Worm (Caenorhabditis elegans) whole organism, L1 larva: Measurements from ENCODE around the gene Y49A3A.3.
"Not testable (repeated sequence)": the region's sequence is repeated elsewhere in the genome, so short reads cannot be mapped to it uniquely, and the experiment has no call there.

Source experiments
- C04F5.9 ChIP-seq: sonication (generic microtip); optimal IDR thresholded peaks from 2 replicates; lab custom pipeline; 2016; ENCODE audit warnings: missing genetic modification characterization, missing compliant biosample characterization
- alr-1 ChIP-seq: fragments of 200-800 bp; sonication (Bioruptor generic); optimal IDR thresholded peaks from 2 replicates; lab custom pipeline; 2018; ENCODE audit warnings: borderline replicate concordance, mild to moderate bottlenecking, missing genetic modification characterization, missing compliant biosample characterization
- lir-3 ChIP-seq: sonication (generic microtip); optimal IDR thresholded peaks from 2 replicates; lab custom pipeline; 2016; ENCODE audit warnings: mild to moderate bottlenecking, missing genetic modification characterization, moderate library complexity, missing compliant biosample characterization; ENCODE audit not compliant: poor library complexity
- mep-1 ChIP-seq: fragments of 150-350 bp; optimal IDR thresholded peaks from 2 replicates; lab custom pipeline; 2014; ENCODE audit warnings: missing biosample characterization, missing genetic modification characterization
- nhr-12 ChIP-seq: sonication (generic microtip); optimal IDR thresholded peaks from 2 replicates; lab custom pipeline; 2017; ENCODE audit warnings: missing biosample characterization, missing genetic modification characterization
- unc-62 ChIP-seq: fragments of 150-350 bp; optimal IDR thresholded peaks from 2 replicates; lab custom pipeline; 2014; ENCODE audit warnings: missing biosample characterization, missing genetic modification reagents, missing genetic modification characterization
- zip-4 ChIP-seq: fragments of 200-800 bp; sonication (Bioruptor generic); optimal IDR thresholded peaks from 2 replicates; lab custom pipeline; 2018; ENCODE audit warnings: mild to moderate bottlenecking, missing genetic modification characterization, moderate library complexity, missing compliant biosample characterization

DNA sequence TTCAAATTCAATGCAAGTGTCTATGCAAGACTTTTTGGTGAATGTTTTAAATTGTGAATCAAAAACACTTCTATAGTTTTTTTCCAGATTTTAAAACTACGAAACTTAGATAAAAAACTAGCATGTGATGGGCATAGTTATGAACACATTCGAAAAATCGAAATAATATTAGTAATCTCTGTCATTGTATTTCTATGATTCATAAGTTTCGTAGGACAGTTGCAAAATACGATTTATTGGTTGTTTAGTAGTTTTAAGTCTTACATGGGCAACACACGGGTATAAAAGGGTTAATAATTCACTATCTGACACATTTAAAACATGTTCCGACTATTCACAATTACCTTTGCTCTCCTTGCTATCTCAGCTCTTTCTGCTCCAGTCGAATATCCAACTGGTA is 46.0 kb upstream of the Y49A3A.3 start, which contains the start of gene spig-5:
- not testable (repeated sequence) for TF ChIP-seq mep-1 (tag; lab: Kevin White, UChicago); nhr-12; zip-4 (GFP tag; lab: Kevin White, UChicago); lir-3 (tag; lab: Kevin White, UChicago); unc-62; alr-1 (tag; lab: Kevin White, UChicago); C04F5.9
